Fruit fly (Drosophila melanogaster) whole organism, embryonic: ENCODE results near the gene CG43218.
A peak's percentile ranks its signal among the peaks of the same experiment; 100 is the strongest.

Experiments
- BEAF-32 ChIP-seq: fragments of 200-800 bp; sonication (Bioruptor generic); optimal IDR thresholded peaks from 3 replicates; lab custom pipeline; 2017; ENCODE audit warnings: missing biosample characterization, missing genetic modification characterization, mild to moderate bottlenecking, moderate library complexity, missing genetic modification reagents
- Bgb ChIP-seq: fragments of 200-800 bp; sonication (Bioruptor generic); IDR thresholded peaks from 2 replicates; pipeline ENCODE4 v1.3.6; 2022; ENCODE audit warnings: missing biosample characterization, missing genetic modification characterization; ENCODE audit not compliant: partially characterized antibody
- CG10274 ChIP-seq: fragments of 200-800 bp; sonication (Bioruptor generic); optimal IDR thresholded peaks from 3 replicates; lab custom pipeline; 2017; ENCODE audit warnings: missing biosample characterization, mild to moderate bottlenecking, missing genetic modification characterization
- CG11504 ChIP-seq: fragments of 200-800 bp; sonication (Bioruptor generic); optimal IDR thresholded peaks from 3 replicates; lab custom pipeline; 2019; ENCODE audit warnings: missing biosample characterization, mild to moderate bottlenecking, missing genetic modification characterization, moderate library complexity
- CG12659 ChIP-seq: fragments of 200-800 bp; sonication (Bioruptor generic); optimal IDR thresholded peaks from 3 replicates; lab custom pipeline; 2017; ENCODE audit warnings: mild to moderate bottlenecking, missing biosample characterization, missing genetic modification reagents, missing genetic modification characterization
- CG13424 ChIP-seq: fragments of 200-800 bp; sonication (Bioruptor generic); optimal IDR thresholded peaks from 2 replicates; lab custom pipeline; 2019; ENCODE audit warnings: missing biosample characterization, mild to moderate bottlenecking, missing genetic modification characterization, moderate library complexity
- CG13624 ChIP-seq: fragments of 200-800 bp; sonication (Bioruptor generic); optimal IDR thresholded peaks from 2 replicates; lab custom pipeline; 2016; ENCODE audit warnings: missing biosample characterization, missing genetic modification characterization
- CG13775 ChIP-seq: fragments of 200-800 bp; sonication (Bioruptor generic); optimal IDR thresholded peaks from 3 replicates; lab custom pipeline; 2017; ENCODE audit warnings: missing biosample characterization, mild to moderate bottlenecking, missing genetic modification characterization
- CG16863 ChIP-seq: fragments of 200-800 bp; sonication (Bioruptor generic); optimal IDR thresholded peaks from 3 replicates; lab custom pipeline; 2016; ENCODE audit warnings: missing biosample characterization, missing genetic modification characterization
- CG4404 ChIP-seq: fragments of 200-800 bp; sonication (Bioruptor generic); IDR thresholded peaks from 2 replicates; pipeline ENCODE4 v1.3.6; 2022; ENCODE audit warnings: missing biosample characterization, missing genetic modification characterization
- CG7963 ChIP-seq: fragments of 200-800 bp; sonication (Bioruptor generic); IDR thresholded peaks from 3 replicates; pipeline ENCODE4 v1.3.6; 2022; ENCODE audit warnings: missing biosample characterization, missing genetic modification characterization; ENCODE audit not compliant: partially characterized antibody
- CG8089 ChIP-seq: fragments of 200-800 bp; sonication (Bioruptor generic); optimal IDR thresholded peaks from 3 replicates; lab custom pipeline; 2016; ENCODE audit warnings: missing biosample characterization, missing genetic modification characterization
- CG8359 ChIP-seq: fragments of 200-800 bp; sonication (Bioruptor generic); optimal IDR thresholded peaks from 2 replicates; lab custom pipeline; 2017; ENCODE audit warnings: missing biosample characterization, mild to moderate bottlenecking, missing genetic modification characterization, borderline replicate concordance
- CG8388 ChIP-seq: fragments of 200-800 bp; sonication (Bioruptor generic); optimal IDR thresholded peaks from 2 replicates; lab custom pipeline; 2019; ENCODE audit warnings: missing biosample characterization, mild to moderate bottlenecking, missing genetic modification characterization, moderate library complexity
- CG9727 ChIP-seq: fragments of 200-800 bp; sonication (Bioruptor generic); optimal IDR thresholded peaks from 3 replicates; lab custom pipeline; 2017; ENCODE audit warnings: missing biosample characterization, mild to moderate bottlenecking, missing genetic modification characterization
- CoRest ChIP-seq: fragments of 200-800 bp; sonication (Bioruptor generic); optimal IDR thresholded peaks from 3 replicates; lab custom pipeline; 2018; ENCODE audit warnings: missing biosample characterization, mild to moderate bottlenecking, missing genetic modification characterization, moderate library complexity
- Dbx ChIP-seq: fragments of 200-800 bp; sonication (Bioruptor generic); IDR thresholded peaks from 3 replicates; pipeline ENCODE4 v1.3.6; 2022; ENCODE audit warnings: missing biosample characterization, missing genetic modification characterization
- Ets65A ChIP-seq: fragments of 200-800 bp; sonication (Bioruptor generic); peaks from one replicate; lab custom pipeline; 2016; ENCODE audit warnings: missing biosample characterization, missing genetic modification characterization
- Fer1 ChIP-seq: fragments of 200-800 bp; sonication (Bioruptor generic); optimal IDR thresholded peaks from 2 replicates; lab custom pipeline; 2017; ENCODE audit warnings: missing biosample characterization, mild to moderate bottlenecking, missing genetic modification characterization
- Gug ChIP-seq: fragments of 200-800 bp; sonication (Bioruptor generic); IDR thresholded peaks from 4 replicates; pipeline ENCODE4 v1.3.6; 2022; ENCODE audit warnings: missing biosample characterization, missing genetic modification characterization
- H15 ChIP-seq: fragments of 200-800 bp; sonication (Bioruptor generic); IDR thresholded peaks from 3 replicates; pipeline ENCODE4 v1.3.6; 2022; ENCODE audit warnings: missing biosample characterization, missing genetic modification characterization
- HLH4C ChIP-seq: fragments of 200-800 bp; sonication (Bioruptor generic); IDR thresholded peaks from 3 replicates; pipeline ENCODE4 v1.3.6; 2022; ENCODE audit warnings: missing biosample characterization, missing genetic modification characterization; ENCODE audit not compliant: partially characterized antibody
- Hmr ChIP-seq: fragments of 200-800 bp; sonication (Bioruptor generic); optimal IDR thresholded peaks from 3 replicates; lab custom pipeline; 2017; ENCODE audit warnings: mild to moderate bottlenecking, missing biosample characterization, missing genetic modification reagents, missing genetic modification characterization
- Jarid2 ChIP-seq: fragments of 200-800 bp; sonication (Bioruptor generic); optimal IDR thresholded peaks from 3 replicates; lab custom pipeline; 2017; ENCODE audit warnings: mild to moderate bottlenecking, missing biosample characterization, missing genetic modification reagents, missing genetic modification characterization
- Med ChIP-seq: fragments of 200-800 bp; sonication (Bioruptor generic); peaks from one replicate; lab custom pipeline; 2016; ENCODE audit warnings: missing biosample characterization, missing genetic modification characterization, mild to moderate bottlenecking, inconsistent platforms, moderate library complexity
- Meics ChIP-seq: fragments of 200-800 bp; sonication (Bioruptor generic); optimal IDR thresholded peaks from 2 replicates; lab custom pipeline; 2017; ENCODE audit warnings: missing biosample characterization, mild to moderate bottlenecking, missing genetic modification characterization
- NFAT ChIP-seq: fragments of 200-800 bp; sonication (Bioruptor generic); IDR thresholded peaks from 2 replicates; pipeline ENCODE4 v1.3.6; 2022; ENCODE audit warnings: missing biosample characterization, missing genetic modification characterization
- Opbp ChIP-seq: fragments of 200-800 bp; sonication (Bioruptor generic); IDR thresholded peaks from 3 replicates; pipeline ENCODE4 v1.3.6; 2022; ENCODE audit warnings: missing biosample characterization, missing genetic modification characterization; ENCODE audit not compliant: partially characterized antibody
- Scr ChIP-seq: fragments of 200-800 bp; sonication (Bioruptor generic); IDR thresholded peaks from 2 replicates; pipeline ENCODE4 v1.3.6; 2022; ENCODE audit warnings: missing biosample characterization, missing genetic modification characterization; ENCODE audit not compliant: partially characterized antibody
- Stat92E ChIP-seq, 3 experiments: fragments of >200 bp in 2 of 3; fragments of 200-800 bp in 1 of 3; sonication (Bioruptor generic) in 1 of 3; optimal IDR thresholded peaks; 2 replicates each; lab custom pipeline; 2017 to 2019; ENCODE audit warnings: missing biosample characterization in 3 of 3, missing genetic modification characterization in 3 of 3, mild to moderate bottlenecking in 1 of 3, moderate library complexity in 1 of 3
- bbx ChIP-seq: fragments of 200-800 bp; sonication (Bioruptor generic); IDR thresholded peaks from 2 replicates; pipeline ENCODE4 v1.3.6; 2022; ENCODE audit warnings: missing biosample characterization, missing genetic modification characterization; ENCODE audit not compliant: partially characterized antibody
- caup ChIP-seq: fragments of 200-800 bp; sonication (Bioruptor generic); optimal IDR thresholded peaks from 3 replicates; lab custom pipeline; 2017; ENCODE audit warnings: missing biosample characterization, mild to moderate bottlenecking, missing genetic modification characterization, moderate library complexity; ENCODE audit not compliant: severe bottlenecking
- dimm ChIP-seq: fragments of 200-800 bp; sonication (Bioruptor generic); IDR thresholded peaks from 2 replicates; pipeline ENCODE4 v1.3.6; 2022; ENCODE audit warnings: missing biosample characterization, missing genetic modification characterization
- esg ChIP-seq: fragments of 200-800 bp; sonication (Bioruptor generic); conservative IDR thresholded peaks from 2 replicates; pipeline ENCODE4 v1.3.6; 2022; ENCODE audit warnings: missing biosample characterization, missing genetic modification characterization
- fru ChIP-seq: fragments of >200 bp; optimal IDR thresholded peaks from 2 replicates; lab custom pipeline; 2017
- gem ChIP-seq: fragments of 200-800 bp; sonication (Bioruptor generic); optimal IDR thresholded peaks from 2 replicates; lab custom pipeline; 2019; ENCODE audit warnings: missing biosample characterization, mild to moderate bottlenecking, missing genetic modification characterization, moderate library complexity
- jing ChIP-seq: fragments of 200-800 bp; sonication (Bioruptor generic); optimal IDR thresholded peaks from 2 replicates; lab custom pipeline; 2018; ENCODE audit warnings: missing biosample characterization, mild to moderate bottlenecking, missing genetic modification characterization
- kah ChIP-seq: fragments of 200-800 bp; sonication (Bioruptor generic); optimal IDR thresholded peaks from 2 replicates; lab custom pipeline; 2018; ENCODE audit warnings: missing biosample characterization, mild to moderate bottlenecking, missing genetic modification characterization
- knrl ChIP-seq: fragments of 200-800 bp; sonication (Bioruptor generic); IDR thresholded peaks from 3 replicates; pipeline ENCODE4 v1.3.6; 2022; ENCODE audit warnings: missing biosample characterization, missing genetic modification characterization; ENCODE audit not compliant: partially characterized antibody
- lab ChIP-seq: fragments of 200-800 bp; sonication (Bioruptor generic); optimal IDR thresholded peaks from 3 replicates; lab custom pipeline; 2017; ENCODE audit warnings: missing biosample characterization, missing genetic modification characterization, mild to moderate bottlenecking, moderate library complexity, missing genetic modification reagents
- lbe ChIP-seq: fragments of 200-800 bp; sonication (Bioruptor generic); optimal IDR thresholded peaks from 2 replicates; lab custom pipeline; 2016; ENCODE audit warnings: missing biosample characterization, mild to moderate bottlenecking, missing genetic modification characterization
- mirr ChIP-seq: fragments of 200-800 bp; sonication (Bioruptor generic); optimal IDR thresholded peaks from 3 replicates; lab custom pipeline; 2018; ENCODE audit warnings: missing biosample characterization, mild to moderate bottlenecking, missing genetic modification characterization
- nerfin-2 ChIP-seq: fragments of 200-800 bp; sonication (Bioruptor generic); IDR thresholded peaks from 2 replicates; pipeline ENCODE4 v1.3.6; 2022; ENCODE audit warnings: missing biosample characterization, missing genetic modification characterization; ENCODE audit not compliant: partially characterized antibody
- org-1 ChIP-seq: fragments of 200-800 bp; sonication (Bioruptor generic); optimal IDR thresholded peaks from 2 replicates; lab custom pipeline; 2017; ENCODE audit warnings: missing biosample characterization, missing genetic modification characterization
- seq ChIP-seq: fragments of 200-800 bp; sonication (Bioruptor generic); IDR thresholded peaks from 2 replicates; pipeline ENCODE4 v1.3.6; 2022; ENCODE audit warnings: missing biosample characterization, missing genetic modification characterization
- tin ChIP-seq: fragments of 200-800 bp; sonication (Bioruptor generic); optimal IDR thresholded peaks from 3 replicates; lab custom pipeline; 2016; ENCODE audit warnings: missing biosample characterization, missing genetic modification characterization
- tna ChIP-seq: fragments of 200-800 bp; sonication (Bioruptor generic); IDR thresholded peaks from 2 replicates; pipeline ENCODE4 v1.3.6; 2022; ENCODE audit warnings: missing biosample characterization, missing genetic modification characterization; ENCODE audit not compliant: partially characterized antibody
- unpg ChIP-seq: fragments of 200-800 bp; sonication (Bioruptor generic); optimal IDR thresholded peaks from 3 replicates; lab custom pipeline; 2018; ENCODE audit warnings: missing biosample characterization, mild to moderate bottlenecking, missing genetic modification characterization, moderate library complexity

The CG43218 gene

DNA sequence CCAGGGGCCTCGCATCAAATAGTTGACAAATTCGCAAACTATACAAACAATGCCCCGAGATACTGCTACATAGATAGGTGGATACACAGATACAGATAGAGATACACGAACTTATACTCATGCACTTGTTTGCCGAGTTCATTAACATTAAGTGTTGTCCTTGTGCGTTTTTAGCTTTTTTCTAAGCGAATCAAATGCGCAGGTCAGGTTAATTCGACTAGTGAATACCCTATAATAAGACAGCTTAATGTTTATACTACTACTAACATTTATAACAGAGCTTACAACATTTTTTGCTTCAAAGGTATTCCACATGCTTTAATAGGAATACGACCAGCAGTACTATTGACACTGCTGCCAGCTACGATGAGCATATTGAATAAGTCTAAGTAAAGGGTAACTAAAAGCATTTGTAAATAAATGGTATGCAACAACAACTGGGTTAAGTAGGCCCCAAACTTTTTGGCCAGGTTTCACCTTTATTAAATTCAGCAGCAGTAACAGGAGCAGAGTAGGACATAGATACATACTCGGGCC is 16.3 kb upstream of the CG43218 start (continued):
- TF ChIP-seq Fer1 (GFP tag; lab: Kevin White, UChicago) (peak; percentile 25), CG9727 (no peak), Stat92E (GFP tag; optimal IDR thresholded peaks at IDR 0.05; lab: Kevin White, UChicago) (no peak), mirr (GFP tag; lab: Kevin White, UChicago) (no peak), CoRest (tag; lab: Kevin White, UChicago) (peak; percentile 11), CG8388 (GFP tag; lab: Kevin White, UChicago) (no peak), CG13424 (tag; lab: Kevin White, UChicago) (peak; percentile 29), CG13775 (GFP tag; lab: Kevin White, UChicago) (no peak), tin (GFP tag; lab: Kevin White, UChicago) (no peak), Hmr (GFP tag; lab: Kevin White, UChicago) (peak; percentile 13), CG12659 (no peak), CG16863 (GFP tag; lab: Kevin White, UChicago) (no peak), Med (GFP tag; lab: Kevin White, UChicago) (peak; percentile 56), caup (peak; percentile 10), Gug (0 out of 4 replicates have a peak, but pooled peaks have one; percentile 1), Meics (peak; percentile 25), org-1 (GFP tag; lab: Kevin White, UChicago) (peak; percentile 16), lbe (GFP tag; lab: Kevin White, UChicago) (no peak), Jarid2 (GFP tag; lab: Kevin White, UChicago) (peak; percentile 7), unpg (GFP tag; lab: Kevin White, UChicago) (peak; percentile 9), lab (GFP tag; lab: Kevin White, UChicago) (peak; percentile 13), seq (GFP tag; lab: Robert Waterston, UW) (no peak), Dbx (GFP tag; lab: Robert Waterston, UW) (no peak), NFAT (no peak), CG4404 (no peak), jing (GFP tag; lab: Kevin White, UChicago) (peak; percentile 10), gem (tag; lab: Kevin White, UChicago) (peak; percentile 40), kah (GFP tag; lab: Kevin White, UChicago) (no peak), H15 (no peak), CG13624 (GFP tag; lab: Kevin White, UChicago) (peak; percentile 18), CG8089 (GFP tag; lab: Kevin White, UChicago) (no peak), esg (peak; percentile 30; the same call in 1 of the 2 replicates), CG11504 (peak; percentile 19), CG8359 (GFP tag; lab: Kevin White, UChicago) (no peak), BEAF-32 (no peak), CG10274 (GFP tag; lab: Kevin White, UChicago) (peak; percentile 20)

- TF ChIP-seq tna (GFP tag; lab: Robert Waterston, UW) (peak; percentile 55; the same call in 1 of the 2 replicates), Ets65A (GFP tag; lab: Kevin White, UChicago) (peak; percentile 93), Bgb (GFP tag; lab: Robert Waterston, UW) (peak; percentile 38; the same call in 1 of the 2 replicates), nerfin-2 (GFP tag; lab: Robert Waterston, UW) (peak; percentile 33; the same call in 1 of the 2 replicates), HLH4C (GFP tag; lab: Robert Waterston, UW) (peak; percentile 65), Med (GFP tag; lab: Kevin White, UChicago) (peak; percentile 10), knrl (GFP tag; lab: Robert Waterston, UW) (no peak), fru (no peak), Scr (GFP tag; lab: Robert Waterston, UW) (0 out of 2 replicates have a peak, but pooled peaks have one; percentile 16), dimm (GFP tag; lab: Robert Waterston, UW) (no peak), CG7963 (GFP tag; lab: Robert Waterston, UW) (0 out of 3 replicates have a peak, but pooled peaks have one; percentile 38), bbx (GFP tag; lab: Robert Waterston, UW) (peak; percentile 34), Opbp (GFP tag; lab: Robert Waterston, UW) (0 out of 3 replicates have a peak, but pooled peaks have one; percentile 25)
Measured at dm6 chr3L:21242958-21243357, 14.9 kb upstream of the CG43218 start.
